Fruit fly (Drosophila melanogaster): ENCODE results near the gene Cpr65Ax2.

Gene Cpr65Ax2

DNA sequence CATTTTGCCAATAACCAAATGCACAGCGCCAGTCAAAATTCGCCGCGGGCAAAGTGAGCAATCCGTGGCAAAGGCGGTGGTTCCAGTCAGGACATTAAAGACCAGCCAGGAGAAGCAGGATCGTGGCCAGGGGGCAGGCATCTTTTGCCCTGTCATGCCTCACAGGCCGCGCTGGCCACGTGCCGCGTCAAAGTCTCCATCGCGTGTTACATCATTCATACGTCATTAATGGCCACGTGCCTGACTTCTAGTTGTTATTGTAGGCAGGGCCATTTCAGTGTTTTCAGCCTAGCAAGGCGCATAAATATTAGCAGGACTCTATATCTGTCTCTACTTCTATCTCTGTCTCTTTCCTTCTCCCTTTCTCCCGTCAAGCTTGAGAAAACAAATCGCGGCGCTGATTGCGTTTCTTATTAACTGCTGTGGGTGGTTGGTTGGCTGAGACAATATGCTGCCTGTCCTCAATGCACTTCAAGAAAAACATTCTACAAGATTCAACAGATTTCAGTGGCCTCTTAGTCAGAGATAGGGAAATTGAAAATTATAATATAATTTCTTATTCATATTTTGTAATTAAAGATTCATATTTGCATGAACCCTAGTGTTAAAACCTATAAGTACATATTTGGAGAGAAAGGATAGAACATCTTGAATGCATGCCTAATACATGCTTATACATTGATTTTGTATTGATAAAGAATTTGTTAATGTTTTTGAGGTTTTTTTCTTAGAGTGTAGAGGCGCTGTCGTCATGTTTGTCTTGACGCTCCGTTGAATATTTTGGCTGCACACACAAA is 42.2 kb downstream of the Cpr65Ax2 start (continued):
- TF ChIP-seq tup (GFP tag; optimal IDR thresholded peaks at IDR 0.05) (no peak), CG17385 (GFP tag; optimal IDR thresholded peaks at IDR 0.05) (no peak), her (GFP tag; optimal IDR thresholded peaks at IDR 0.05) (no peak), CG15269 (tag; optimal IDR thresholded peaks at IDR 0.05) (no peak), CG4730 (GFP tag; IDR thresholded peaks at IDR 0.05) (no peak), CG34422 (GFP tag; IDR thresholded peaks at IDR 0.05) (no peak), sens-2 (GFP tag; IDR thresholded peaks at IDR 0.05) (0 out of 2 replicates have a peak, but pooled peaks have one; percentile 12), CG4820 (GFP tag; optimal IDR thresholded peaks at IDR 0.05) (no peak), twi (tag; optimal IDR thresholded peaks at IDR 0.05) (no peak), CG18476 (GFP tag; optimal IDR thresholded peaks at IDR 0.05) (no peak), PHDP (tag; optimal IDR thresholded peaks at IDR 0.05) (no peak), CG11504 (tag; optimal IDR thresholded peaks at IDR 0.05) (no peak), GATAe (GFP tag; conservative IDR thresholded peaks at IDR 0.05) (no peak), CG6765 (GFP tag; optimal IDR thresholded peaks at IDR 0.05) (no peak), CG17829 (tag; optimal IDR thresholded peaks at IDR 0.05) (peak; percentile 5), CG12659 (GFP tag; optimal IDR thresholded peaks at IDR 0.05) (no peak), CG6813 (GFP tag; optimal IDR thresholded peaks at IDR 0.05) (no peak), vvl (GFP tag; IDR thresholded peaks at IDR 0.05) (no peak), sc (optimal IDR thresholded peaks at IDR 0.05) (no peak), sc (GFP tag; optimal IDR thresholded peaks at IDR 0.05) (peak; percentile 6), dati (GFP tag; IDR thresholded peaks at IDR 0.05) (no peak), NC2α (GFP tag; optimal IDR thresholded peaks at IDR 0.05) (no peak), CG32767 (GFP tag; IDR thresholded peaks at IDR 0.05) (no peak), ind (GFP tag; optimal IDR thresholded peaks at IDR 0.05) (no peak), CG1233 (GFP tag; optimal IDR thresholded peaks at IDR 0.05) (no peak), Med (GFP tag) (peak; percentile 37), gem (tag; optimal IDR thresholded peaks at IDR 0.05) (peak; percentile 53), dmrt11E (tag; optimal IDR thresholded peaks at IDR 0.05) (peak; percentile 40), amos (GFP tag; IDR thresholded peaks at IDR 0.05; ENCODE audit: partially characterized antibody) (no peak), CG1832 (GFP tag; optimal IDR thresholded peaks at IDR 0.05) (no peak), NFAT (GFP tag; IDR thresholded peaks at IDR 0.05) (no peak), pros (GFP tag; optimal IDR thresholded peaks at IDR 0.05) (peak; percentile 48), sr (GFP tag; IDR thresholded peaks at IDR 0.05) (no peak), Oli (tag; optimal IDR thresholded peaks at IDR 0.05) (peak; percentile 35), grau (tag; optimal IDR thresholded peaks at IDR 0.05) (no peak), CG10462 (GFP tag; optimal IDR thresholded peaks at IDR 0.05) (no peak), CG12219 (GFP tag; optimal IDR thresholded peaks at IDR 0.05) (no peak), gt (GFP tag; IDR thresholded peaks at IDR 0.05) (no peak), bowl (GFP tag; IDR thresholded peaks at IDR 0.05) (no peak), prd (optimal IDR thresholded peaks at IDR 0.05) (no peak), prd (GFP tag; IDR thresholded peaks at IDR 0.05) (no peak), E2f2 (GFP tag; IDR thresholded peaks at IDR 0.05) (no peak), lola (GFP tag; optimal IDR thresholded peaks at IDR 0.05) (peak in 1 of 3 experiments; percentile 45), CG31224 (GFP tag; IDR thresholded peaks at IDR 0.05) (no peak), Tbp (GFP tag; optimal IDR thresholded peaks at IDR 0.05) (no peak), CG1024 (GFP tag; IDR thresholded peaks at IDR 0.05) (no peak), CG6689 (GFP tag; IDR thresholded peaks at IDR 0.05) (no peak), CG16779 (GFP tag; IDR thresholded peaks at IDR 0.05) (no peak), Dfd (GFP tag; optimal IDR thresholded peaks at IDR 0.05) (no peak), Bgb (GFP tag; IDR thresholded peaks at IDR 0.05; ENCODE audit: partially characterized antibody) (no peak), pho (GFP tag; optimal IDR thresholded peaks at IDR 0.05) (no peak)
